Fruit fly (Drosophila melanogaster): Measurements from ENCODE around the gene Octbeta1R.

Gene Octbeta1R

dm6 chr3R:22536504-22537423, 39.7 kb downstream of the Octbeta1R start (continued):
- no peak for TF ChIP-seq NK7.1 (GFP tag; optimal IDR thresholded peaks at IDR 0.05)
- peak; percentile 50 for TF ChIP-seq CG10366 (GFP tag; IDR thresholded peaks at IDR 0.05)
- no peak for TF ChIP-seq zen (tag; optimal IDR thresholded peaks at IDR 0.05)
- TF ChIP-seq CG9797 (GFP tag; optimal IDR thresholded peaks at IDR 0.05): no peak
- no peak for TF ChIP-seq gcm2 (GFP tag; optimal IDR thresholded peaks at IDR 0.05)
- TF ChIP-seq CG6813 (GFP tag; optimal IDR thresholded peaks at IDR 0.05): peak; percentile 27
- peak; percentile 79 for TF ChIP-seq dmrt99B (tag; optimal IDR thresholded peaks at IDR 0.05)
- TF ChIP-seq eve (GFP tag; optimal IDR thresholded peaks at IDR 0.05): no peak
- peak; percentile 23 for TF ChIP-seq run (tag; optimal IDR thresholded peaks at IDR 0.05)
- TF ChIP-seq repo (GFP tag; optimal IDR thresholded peaks at IDR 0.05): no peak
- TF ChIP-seq disco-r (GFP tag; optimal IDR thresholded peaks at IDR 0.05): no peak
- peak; percentile 68 for TF ChIP-seq dysf (GFP tag; IDR thresholded peaks at IDR 0.05)
- TF ChIP-seq mam (GFP tag; optimal IDR thresholded peaks at IDR 0.05): no peak
- TF ChIP-seq CG6254 (GFP tag; optimal IDR thresholded peaks at IDR 0.05): no peak
- TF ChIP-seq CG11504 (tag; optimal IDR thresholded peaks at IDR 0.05): peak; percentile 74
- TF ChIP-seq Nf-YA (GFP tag; IDR thresholded peaks at IDR 0.05): 0 out of 2 replicates have a peak, but pooled peaks have one; percentile 20
- no peak for TF ChIP-seq ham (GFP tag; IDR thresholded peaks at IDR 0.05)
- TF ChIP-seq CG34422 (GFP tag; IDR thresholded peaks at IDR 0.05): no peak
- TF ChIP-seq slou (GFP tag; optimal IDR thresholded peaks at IDR 0.05): no peak
- TF ChIP-seq cg (GFP tag; optimal IDR thresholded peaks at IDR 0.05): peak; percentile 16
- TF ChIP-seq exex (tag; optimal IDR thresholded peaks at IDR 0.05): no peak
- TF ChIP-seq CG8765 (GFP tag; IDR thresholded peaks at IDR 0.05): no peak
- no peak for TF ChIP-seq CG6854 (GFP tag; optimal IDR thresholded peaks at IDR 0.05)
- TF ChIP-seq CG12071 (GFP tag; optimal IDR thresholded peaks at IDR 0.05): peak; percentile 11
- peak; percentile 9 for TF ChIP-seq CG10147 (GFP tag; optimal IDR thresholded peaks at IDR 0.05)
- TF ChIP-seq sisA (GFP tag; IDR thresholded peaks at IDR 0.05): peak; percentile 37; the same call in 1 of the 2 replicates
- no peak for TF ChIP-seq CG13894 (tag; optimal IDR thresholded peaks at IDR 0.05)
- TF ChIP-seq crp (GFP tag; optimal IDR thresholded peaks at IDR 0.05): no peak
- TF ChIP-seq nom (GFP tag; optimal IDR thresholded peaks at IDR 0.05): peak; percentile 31
- no peak for TF ChIP-seq Usf (GFP tag; optimal IDR thresholded peaks at IDR 0.05)
- TF ChIP-seq CrebB (tag; optimal IDR thresholded peaks at IDR 0.05): no peak
- TF ChIP-seq CG10274 (GFP tag; optimal IDR thresholded peaks at IDR 0.05): no peak
- peak; percentile 57 for TF ChIP-seq PHDP (tag; optimal IDR thresholded peaks at IDR 0.05)
- TF ChIP-seq danr (GFP tag; IDR thresholded peaks at IDR 0.05): 0 out of 2 replicates have a peak, but pooled peaks have one; percentile 12
- TF ChIP-seq h (optimal IDR thresholded peaks at IDR 0.05): no peak
- TF ChIP-seq CG2116 (GFP tag; optimal IDR thresholded peaks at IDR 0.05): peak; percentile 3
- TF ChIP-seq CG1233 (GFP tag; optimal IDR thresholded peaks at IDR 0.05): no peak
- TF ChIP-seq CG5180 (GFP tag; optimal IDR thresholded peaks at IDR 0.05): peak; percentile 27
- no peak for TF ChIP-seq Mrtf (GFP tag; IDR thresholded peaks at IDR 0.05)
- no peak for TF ChIP-seq CG4854 (GFP tag; optimal IDR thresholded peaks at IDR 0.05)
- 0 out of 2 replicates have a peak, but pooled peaks have one; percentile 22 for TF ChIP-seq E2f2 (GFP tag; IDR thresholded peaks at IDR 0.05)
- TF ChIP-seq br (optimal IDR thresholded peaks at IDR 0.05): no peak
- no peak for TF ChIP-seq CG18764 (GFP tag; optimal IDR thresholded peaks at IDR 0.05)
- peak; percentile 36 for TF ChIP-seq Blimp-1 (GFP tag; optimal IDR thresholded peaks at IDR 0.05)
- peak; percentile 32; the same call in 1 of the 3 replicates for TF ChIP-seq otp (GFP tag; IDR thresholded peaks at IDR 0.05)
- peak; percentile 11 for TF ChIP-seq CG9437 (GFP tag; optimal IDR thresholded peaks at IDR 0.05)
- TF ChIP-seq CG10321 (GFP tag; IDR thresholded peaks at IDR 0.05): no peak
- no peak for TF ChIP-seq Poxn (GFP tag; IDR thresholded peaks at IDR 0.05)
- TF ChIP-seq Opbp (GFP tag; IDR thresholded peaks at IDR 0.05; ENCODE audit: partially characterized antibody): no peak
